Worm (Caenorhabditis elegans) whole organism, L1 larva: ENCODE data around the gene bigr-1.

Source experiments
- ceh-82 ChIP-seq, 3 experiments: fragments of 150-350 bp in 1 of 3; sonication (generic microtip) in 2 of 3; optimal IDR thresholded peaks; 2 replicates each; lab custom pipeline; 2014 to 2017; ENCODE audit warnings: missing biosample characterization in 3 of 3, missing genetic modification characterization in 3 of 3
- lin-35 ChIP-seq, 2 experiments: fragments of 150-350 bp; optimal IDR thresholded peaks; 2 replicates each; lab custom pipeline; 2014; ENCODE audit warnings: missing biosample characterization in 2 of 2, missing genetic modification characterization in 2 of 2, missing genetic modification reagents in 2 of 2
- nhr-11 ChIP-seq: fragments of 150-350 bp; optimal IDR thresholded peaks from 2 replicates; lab custom pipeline; 2014; ENCODE audit warnings: missing biosample characterization, missing genetic modification characterization
- nhr-237 ChIP-seq: fragments of 150-350 bp; optimal IDR thresholded peaks from 2 replicates; lab custom pipeline; 2014; ENCODE audit warnings: missing biosample characterization, missing genetic modification characterization
- nhr-77 ChIP-seq: fragments of 150-350 bp; optimal IDR thresholded peaks from 2 replicates; lab custom pipeline; 2014; ENCODE audit warnings: missing biosample characterization, missing genetic modification characterization

- TF ChIP-seq nhr-11 (tag; lab: Kevin White, UChicago) (no peak), lin-35 (GFP tag; optimal IDR thresholded peaks at IDR 0.05; lab: Kevin White, UChicago) (peak in 1 of 2 experiments; percentile 17), nhr-77 (no peak), ceh-82 (tag; optimal IDR thresholded peaks at IDR 0.05; lab: Kevin White, UChicago) (no peak), nhr-237 (no peak)
These were observed 25.3 kb upstream of the bigr-1 start for ce11 chrII:11156160-11156559.
